Fruit fly (Drosophila melanogaster): Measurements from ENCODE around the gene Hexo1.
A peak's percentile ranks its signal among the peaks of the same experiment; 100 is the strongest.

The Hexo1 gene

dm6 chr3L:4304244-4304959 lies 16.0 kb downstream of the Hexo1 start (continued):
- TF ChIP-seq fd59A (GFP tag; optimal IDR thresholded peaks at IDR 0.05) (peak; percentile 59), fkh (GFP tag; optimal IDR thresholded peaks at IDR 0.05) (no peak), Gug (GFP tag; IDR thresholded peaks at IDR 0.05) (peak; percentile 84), CG16779 (tag; optimal IDR thresholded peaks at IDR 0.05) (peak; percentile 73), net (GFP tag; optimal IDR thresholded peaks at IDR 0.05) (peak; percentile 91), salr (GFP tag; optimal IDR thresholded peaks at IDR 0.05) (peak; percentile 21 to 81), Hr4 (GFP tag; optimal IDR thresholded peaks at IDR 0.05) (peak; percentile 92), eg (GFP tag; IDR thresholded peaks at IDR 0.05) (peak; percentile 96), CG15336 (GFP tag; IDR thresholded peaks at IDR 0.05) (peak; percentile 98), Eip78C (GFP tag) (peak; percentile 97)

dm6 chr3L:4307691-4308383 lies 19.4 kb downstream of the Hexo1 start, which contains the start of gene dyl:
Gene dyl (minus strand): TSS chr3L:4307718.
- TF ChIP-seq esn (GFP tag; optimal IDR thresholded peaks at IDR 0.05): peak; percentile 1
- TF ChIP-seq Met (GFP tag; optimal IDR thresholded peaks at IDR 0.05): no peak
- TF ChIP-seq Blimp-1 (GFP tag; optimal IDR thresholded peaks at IDR 0.05): peak; percentile 98
- TF ChIP-seq Eip75B (GFP tag; optimal IDR thresholded peaks at IDR 0.05): peak; percentile 14
- peak; percentile 94 for TF ChIP-seq CG6854 (GFP tag; optimal IDR thresholded peaks at IDR 0.05)
- TF ChIP-seq CG6792 (GFP tag; optimal IDR thresholded peaks at IDR 0.05): no peak
- TF ChIP-seq Eip78C (GFP tag): peak; percentile 61

- TF ChIP-seq acj6 (GFP tag; optimal IDR thresholded peaks at IDR 0.05) (peak; percentile 31), CG15336 (GFP tag; IDR thresholded peaks at IDR 0.05) (peak; percentile 46), Eip78C (GFP tag) (peak; percentile 75), Hr4 (GFP tag; optimal IDR thresholded peaks at IDR 0.05) (peak; percentile 61), CG32006 (GFP tag; optimal IDR thresholded peaks at IDR 0.05) (peak; percentile 41), CG6792 (GFP tag; optimal IDR thresholded peaks at IDR 0.05) (no peak), OdsH (GFP tag; optimal IDR thresholded peaks at IDR 0.05) (peak; percentile 35), Smox (GFP tag; optimal IDR thresholded peaks at IDR 0.05) (no peak), CG8632 (GFP tag; optimal IDR thresholded peaks at IDR 0.05) (no peak)
Observed at dm6 chr3L:4310604-4311003, 22.2 kb downstream of the Hexo1 start.

- TF ChIP-seq CG31627 (GFP tag; optimal IDR thresholded peaks at IDR 0.05): peak; percentile 53
- TF ChIP-seq lz (GFP tag; optimal IDR thresholded peaks at IDR 0.05): peak; percentile 33
- TF ChIP-seq CG11294 (GFP tag; IDR thresholded peaks at IDR 0.05): no peak
- TF ChIP-seq esn (GFP tag; optimal IDR thresholded peaks at IDR 0.05): peak; percentile 53
- TF ChIP-seq CG15336 (GFP tag; IDR thresholded peaks at IDR 0.05): no peak
- TF ChIP-seq Sox14 (GFP tag; optimal IDR thresholded peaks at IDR 0.05): no peak
- no peak for TF ChIP-seq CG6854 (GFP tag; optimal IDR thresholded peaks at IDR 0.05)
- no peak for TF ChIP-seq Hr39 (GFP tag; optimal IDR thresholded peaks at IDR 0.05)
- TF ChIP-seq vri (GFP tag; optimal IDR thresholded peaks at IDR 0.05): no peak
- TF ChIP-seq CG6276 (GFP tag; optimal IDR thresholded peaks at IDR 0.05): no peak
- no peak for TF ChIP-seq Ets96B (tag; optimal IDR thresholded peaks at IDR 0.05)
- TF ChIP-seq Sox15 (GFP tag; optimal IDR thresholded peaks at IDR 0.05): peak; percentile 8
- peak; percentile 38 for TF ChIP-seq cyc (GFP tag; optimal IDR thresholded peaks at IDR 0.05)
- TF ChIP-seq Smox (GFP tag; optimal IDR thresholded peaks at IDR 0.05): no peak
- no peak for TF ChIP-seq CG3919 (GFP tag; optimal IDR thresholded peaks at IDR 0.05)
Observed at dm6 chr3L:4313299-4313698, 24.9 kb downstream of the Hexo1 start, which contains the start of gene Claspin. Gene Claspin (plus strand): TSS chr3L:4313483.

Measured in whole organism, prepupa.